Worm (Caenorhabditis elegans) whole organism, early embryonic: ENCODE measurements around the gene Y69E1A.4.

Experiments used
- B0310.2 ChIP-seq: sonication (generic microtip); optimal IDR thresholded peaks from 2 replicates; lab custom pipeline; 2016; ENCODE audit warnings: mild to moderate bottlenecking, missing genetic modification characterization, missing compliant biosample characterization
- ama-1 ChIP-seq: fragments of 150-350 bp; optimal IDR thresholded peaks from 2 replicates; lab custom pipeline; 2014
- ets-7 ChIP-seq: sonication (generic microtip); optimal IDR thresholded peaks from 2 replicates; lab custom pipeline; 2016; ENCODE audit warnings: missing genotype, missing genetic modification characterization, missing compliant biosample characterization
- scrt-1 ChIP-seq: fragments of 200-800 bp; sonication (Bioruptor generic); IDR thresholded peaks from 2 replicates; pipeline ENCODE4 v1.3.6; 2022; ENCODE audit warnings: missing genetic modification characterization, missing compliant biosample characterization
- sea-1 ChIP-seq: fragments of 200-800 bp; sonication (Bioruptor generic); conservative IDR thresholded peaks from 2 replicates; pipeline ENCODE4 v1.3.6; 2022; ENCODE audit warnings: missing genetic modification characterization, missing compliant biosample characterization
- tbx-11 ChIP-seq: fragments of 200-800 bp; sonication (Bioruptor generic); IDR thresholded peaks from 2 replicates; pipeline ENCODE4 v1.3.6; 2022; ENCODE audit warnings: missing genetic modification characterization, missing compliant biosample characterization
- tbx-37 ChIP-seq: fragments of 200-800 bp; sonication (Bioruptor generic); conservative IDR thresholded peaks from 2 replicates; pipeline ENCODE4 v1.3.6; 2022; ENCODE audit warnings: missing genetic modification reagents, missing genetic modification characterization, missing compliant biosample characterization

ce11 chrIV:10964688-10965087 is 9.6 kb downstream of the Y69E1A.4 start:
- no peak for TF ChIP-seq sea-1 (GFP tag; lab: Robert Waterston, UW)
- no peak for TF ChIP-seq scrt-1 (GFP tag; lab: Robert Waterston, UW)
- TF ChIP-seq tbx-11: no peak
- no peak for TF ChIP-seq tbx-37 (GFP tag; lab: Robert Waterston, UW)
- no peak for TF ChIP-seq ama-1 (lab: Kevin White, UChicago)
- TF ChIP-seq ets-7 (tag; lab: Kevin White, UChicago): no peak
- no peak for TF ChIP-seq B0310.2 (tag; lab: Kevin White, UChicago)
